Fruit fly (Drosophila melanogaster) whole organism, prepupa: Measurements from ENCODE around the gene idc.

ENCODE experiments used
- Blimp-1 ChIP-seq: fragments of 200-800 bp; sonication (Bioruptor generic); optimal IDR thresholded peaks from 3 replicates; lab custom pipeline; 2017; ENCODE audit warnings: missing biosample characterization, missing genetic modification characterization, mild to moderate bottlenecking, moderate library complexity, missing genetic modification reagents
- CG10631 ChIP-seq: fragments of 200-800 bp; sonication (Bioruptor generic); optimal IDR thresholded peaks from 2 replicates; lab custom pipeline; 2016; ENCODE audit warnings: missing biosample characterization, missing genetic modification characterization
- CG10669 ChIP-seq: fragments of 200-800 bp; sonication (Bioruptor generic); optimal IDR thresholded peaks from 3 replicates; lab custom pipeline; 2018; ENCODE audit warnings: missing biosample characterization, mild to moderate bottlenecking, missing genetic modification characterization, moderate library complexity
- CG11762 ChIP-seq: fragments of 200-800 bp; sonication (Bioruptor generic); optimal IDR thresholded peaks from 3 replicates; lab custom pipeline; 2016; ENCODE audit warnings: missing biosample characterization, missing genetic modification characterization; ENCODE audit not compliant: insufficient read depth
- CG15336 ChIP-seq: fragments of 200-800 bp; sonication (Bioruptor generic); IDR thresholded peaks from 2 replicates; pipeline ENCODE4 v1.3.6; 2022; ENCODE audit warnings: missing biosample characterization, missing genetic modification characterization
- CG1621 ChIP-seq: fragments of 200-800 bp; sonication (Bioruptor generic); optimal IDR thresholded peaks from 3 replicates; lab custom pipeline; 2018; ENCODE audit warnings: missing biosample characterization, mild to moderate bottlenecking, missing genetic modification characterization
- CG3032 ChIP-seq: fragments of 200-800 bp; optimal IDR thresholded peaks from 2 replicates; lab custom pipeline; 2019; ENCODE audit warnings: missing biosample characterization, mild to moderate bottlenecking, missing genetic modification characterization, moderate library complexity
- CG31627 ChIP-seq: fragments of 200-800 bp; sonication (Bioruptor generic); optimal IDR thresholded peaks from 3 replicates; lab custom pipeline; 2016; ENCODE audit warnings: missing biosample characterization, missing genetic modification characterization
- CG32006 ChIP-seq: fragments of 200-800 bp; sonication (Bioruptor generic); optimal IDR thresholded peaks from 3 replicates; lab custom pipeline; 2017; ENCODE audit warnings: missing biosample characterization, mild to moderate bottlenecking, missing genetic modification characterization
- CG4318 ChIP-seq: fragments of 200-800 bp; sonication (Bioruptor generic); optimal IDR thresholded peaks from 3 replicates; lab custom pipeline; 2017; ENCODE audit warnings: missing biosample characterization, mild to moderate bottlenecking, missing genetic modification characterization
- CG6163 ChIP-seq: fragments of 200-800 bp; sonication (Bioruptor generic); IDR thresholded peaks from 3 replicates; pipeline ENCODE4 v1.3.6; 2022; ENCODE audit warnings: missing biosample characterization, missing genetic modification characterization
- CG6276 ChIP-seq: fragments of 200-800 bp; sonication (Bioruptor generic); optimal IDR thresholded peaks from 2 replicates; lab custom pipeline; 2017; ENCODE audit warnings: missing biosample characterization, mild to moderate bottlenecking, missing genetic modification characterization
- CG6792 ChIP-seq: fragments of 200-800 bp; sonication (Bioruptor generic); optimal IDR thresholded peaks from 3 replicates; lab custom pipeline; 2016; ENCODE audit warnings: missing biosample characterization, missing genetic modification characterization
- CG7368 ChIP-seq: fragments of 200-800 bp; sonication (Bioruptor generic); optimal IDR thresholded peaks from 3 replicates; lab custom pipeline; 2016; ENCODE audit warnings: missing biosample characterization, missing genetic modification characterization
- CG8319 ChIP-seq: fragments of 200-800 bp; sonication (Bioruptor generic); optimal IDR thresholded peaks from 3 replicates; lab custom pipeline; 2016; ENCODE audit warnings: missing biosample characterization, missing genetic modification characterization
- CG8632 ChIP-seq: fragments of 200-800 bp; sonication (Bioruptor generic); optimal IDR thresholded peaks from 3 replicates; lab custom pipeline; 2016; ENCODE audit warnings: missing biosample characterization, missing genetic modification characterization
- Eip75B ChIP-seq: fragments of 200-800 bp; sonication (Bioruptor generic); optimal IDR thresholded peaks from 3 replicates; lab custom pipeline; 2016; ENCODE audit warnings: missing biosample characterization, missing genetic modification characterization
- Eip78C ChIP-seq: fragments of 200-800 bp; sonication (Bioruptor generic); peaks from one replicate; lab custom pipeline; 2016; ENCODE audit warnings: missing biosample characterization, missing genetic modification characterization
- Eip93F ChIP-seq: fragments of 200-800 bp; sonication (Bioruptor generic); optimal IDR thresholded peaks from 2 replicates; lab custom pipeline; 2016; ENCODE audit warnings: missing biosample characterization, mild to moderate bottlenecking, missing genetic modification characterization
- Ets21C ChIP-seq: fragments of 200-800 bp; sonication (Bioruptor generic); optimal IDR thresholded peaks from 3 replicates; lab custom pipeline; 2016; ENCODE audit warnings: missing biosample characterization, missing genetic modification characterization
- Ets96B ChIP-seq: fragments of 200-800 bp; optimal IDR thresholded peaks from 2 replicates; lab custom pipeline; 2019; ENCODE audit warnings: missing biosample characterization, mild to moderate bottlenecking, missing genetic modification characterization, moderate library complexity
- Gug ChIP-seq: fragments of 200-800 bp; sonication (Bioruptor generic); IDR thresholded peaks from 2 replicates; pipeline ENCODE4 v1.3.6; 2022; ENCODE audit warnings: missing biosample characterization, missing genetic modification characterization
- Hr38 ChIP-seq: sonication (Bioruptor generic); optimal IDR thresholded peaks from 2 replicates; lab custom pipeline; 2016; ENCODE audit warnings: missing biosample characterization, missing genetic modification characterization
- Hr4 ChIP-seq: fragments of 200-800 bp; sonication (Bioruptor generic); optimal IDR thresholded peaks from 3 replicates; lab custom pipeline; 2016; ENCODE audit warnings: missing biosample characterization, missing genetic modification characterization
- Met ChIP-seq: fragments of 200-800 bp; sonication (Bioruptor generic); optimal IDR thresholded peaks from 3 replicates; lab custom pipeline; 2016; ENCODE audit warnings: missing biosample characterization, missing genetic modification characterization
- OdsH ChIP-seq: fragments of 200-800 bp; sonication (Bioruptor generic); optimal IDR thresholded peaks from 3 replicates; lab custom pipeline; 2016; ENCODE audit warnings: missing biosample characterization, missing genetic modification characterization
- Smox ChIP-seq: fragments of 200-800 bp; sonication (Bioruptor generic); optimal IDR thresholded peaks from 3 replicates; lab custom pipeline; 2016; ENCODE audit warnings: missing biosample characterization, missing genetic modification characterization
- Sox14 ChIP-seq: fragments of 200-800 bp; sonication (Bioruptor generic); optimal IDR thresholded peaks from 3 replicates; lab custom pipeline; 2016; ENCODE audit warnings: missing biosample characterization, missing genetic modification characterization
- Sox15 ChIP-seq: fragments of 200-800 bp; sonication (Bioruptor generic); optimal IDR thresholded peaks from 3 replicates; lab custom pipeline; 2016; ENCODE audit warnings: missing biosample characterization, missing genetic modification characterization
- achi ChIP-seq: fragments of 200-800 bp; sonication (Bioruptor generic); optimal IDR thresholded peaks from 3 replicates; lab custom pipeline; 2016; ENCODE audit warnings: missing biosample characterization, missing genetic modification characterization
- acj6 ChIP-seq: fragments of 200-800 bp; sonication (Bioruptor generic); optimal IDR thresholded peaks from 3 replicates; lab custom pipeline; 2016; ENCODE audit warnings: missing biosample characterization, missing genetic modification characterization
- cyc ChIP-seq: fragments of 200-800 bp; sonication (Bioruptor generic); optimal IDR thresholded peaks from 3 replicates; lab custom pipeline; 2016; ENCODE audit warnings: missing biosample characterization, missing genetic modification characterization
- dac ChIP-seq: fragments of 200-800 bp; sonication (Bioruptor generic); optimal IDR thresholded peaks from 2 replicates; lab custom pipeline; 2017; ENCODE audit warnings: missing biosample characterization, mild to moderate bottlenecking, missing genetic modification characterization
- eg ChIP-seq: fragments of 200-800 bp; sonication (Bioruptor generic); IDR thresholded peaks from 3 replicates; pipeline ENCODE4 v1.3.6; 2022; ENCODE audit warnings: missing biosample characterization, missing genetic modification characterization
- esn ChIP-seq: fragments of 200-800 bp; sonication (Bioruptor generic); optimal IDR thresholded peaks from 2 replicates; lab custom pipeline; 2016; ENCODE audit warnings: missing biosample characterization, mild to moderate bottlenecking, missing genetic modification characterization, moderate library complexity
- fd59A ChIP-seq: fragments of 200-800 bp; sonication (Bioruptor generic); optimal IDR thresholded peaks from 2 replicates; lab custom pipeline; 2017; ENCODE audit warnings: missing biosample characterization, mild to moderate bottlenecking, missing genetic modification characterization, missing genetic modification reagents
- lz ChIP-seq: fragments of 200-800 bp; sonication (Bioruptor generic); optimal IDR thresholded peaks from 3 replicates; lab custom pipeline; 2016; ENCODE audit warnings: missing biosample characterization, missing genetic modification characterization
- net ChIP-seq: fragments of 200-800 bp; sonication (Bioruptor generic); optimal IDR thresholded peaks from 3 replicates; lab custom pipeline; 2016; ENCODE audit warnings: missing biosample characterization, missing genetic modification characterization
- pdm3 ChIP-seq: fragments of 200-800 bp; sonication (Bioruptor generic); optimal IDR thresholded peaks from 3 replicates; lab custom pipeline; 2016; ENCODE audit warnings: missing biosample characterization, missing genetic modification characterization
- salr ChIP-seq, 2 experiments: fragments of 200-800 bp; sonication (Bioruptor generic); optimal IDR thresholded peaks; 3 replicates each; lab custom pipeline; 2016 to 2018; ENCODE audit warnings: missing biosample characterization in 2 of 2, missing genetic modification characterization in 2 of 2, mild to moderate bottlenecking in 1 of 2
- spab ChIP-seq: fragments of 200-800 bp; sonication (Bioruptor generic); optimal IDR thresholded peaks from 2 replicates; lab custom pipeline; 2017; ENCODE audit warnings: missing biosample characterization, mild to moderate bottlenecking, missing genetic modification characterization, missing genetic modification reagents
- ss ChIP-seq, 2 experiments: fragments of 200-800 bp; sonication (Bioruptor generic); optimal IDR thresholded peaks; 2 replicates in 1 of 2; 3 replicates in 1 of 2; lab custom pipeline; 2017 to 2018; ENCODE audit warnings: mild to moderate bottlenecking in 2 of 2, missing biosample characterization in 2 of 2, missing genetic modification characterization in 2 of 2, moderate library complexity in 1 of 2
- svp ChIP-seq: fragments of 200-800 bp; sonication (Bioruptor generic); peaks from one replicate; lab custom pipeline; 2016; ENCODE audit warnings: missing biosample characterization, missing genetic modification characterization
- vri ChIP-seq: fragments of 200-800 bp; sonication (Bioruptor generic); optimal IDR thresholded peaks from 3 replicates; lab custom pipeline; 2016; ENCODE audit warnings: missing biosample characterization, mild to moderate bottlenecking, missing genetic modification characterization

The idc gene

dm6 chr3R:19996433-19996832 is 35.2 kb upstream of the idc start (continued):
- TF ChIP-seq spab (GFP tag; lab: Kevin White, UChicago), result peak; percentile 9
- TF ChIP-seq eg (GFP tag; lab: Robert Waterston, UW), result 0 out of 3 replicates have a peak, but pooled peaks have one; percentile 21
- no peak for TF ChIP-seq CG7368 (GFP tag; lab: Kevin White, UChicago)
- peak; percentile 30 for TF ChIP-seq net (GFP tag; lab: Kevin White, UChicago)
- TF ChIP-seq Eip75B (GFP tag; lab: Kevin White, UChicago), result peak; percentile 12
- TF ChIP-seq CG4318 (GFP tag; lab: Kevin White, UChicago), result peak; percentile 65
- TF ChIP-seq CG32006 (GFP tag; lab: Kevin White, UChicago), result peak; percentile 82

- TF ChIP-seq fd59A (GFP tag; lab: Kevin White, UChicago), result no peak
- TF ChIP-seq svp (GFP tag; lab: Kevin White, UChicago), result no peak
- TF ChIP-seq pdm3 (GFP tag; lab: Kevin White, UChicago), result no peak
- no peak for TF ChIP-seq ss (GFP tag; optimal IDR thresholded peaks at IDR 0.05; lab: Kevin White, UChicago)
- TF ChIP-seq CG10669, result no peak
- TF ChIP-seq CG11762 (GFP tag; lab: Kevin White, UChicago), result no peak
- no peak for TF ChIP-seq CG31627 (GFP tag; lab: Kevin White, UChicago)
- no peak for TF ChIP-seq OdsH (GFP tag; lab: Kevin White, UChicago)
- TF ChIP-seq Eip75B (GFP tag; lab: Kevin White, UChicago), result no peak
- TF ChIP-seq Sox15, result no peak
- no peak for TF ChIP-seq acj6 (GFP tag; lab: Kevin White, UChicago)
- TF ChIP-seq Ets21C, result no peak
- TF ChIP-seq vri (GFP tag; lab: Kevin White, UChicago), result no peak
- TF ChIP-seq salr (GFP tag; optimal IDR thresholded peaks at IDR 0.05; lab: Kevin White, UChicago), result no peak
- TF ChIP-seq esn (GFP tag; lab: Kevin White, UChicago), result no peak
- TF ChIP-seq CG6792 (GFP tag; lab: Kevin White, UChicago), result no peak
- no peak for TF ChIP-seq Met (GFP tag; lab: Kevin White, UChicago)
- no peak for TF ChIP-seq net (GFP tag; lab: Kevin White, UChicago)
- no peak for TF ChIP-seq CG8319 (GFP tag; lab: Kevin White, UChicago)
- TF ChIP-seq Blimp-1, result no peak
These were observed 34.0 kb upstream of the idc start for dm6 chr3R:19997526-19998070.

- TF ChIP-seq cyc (GFP tag; lab: Kevin White, UChicago), result peak; percentile 68
- TF ChIP-seq Smox (GFP tag; lab: Kevin White, UChicago), result peak; percentile 55
- peak; percentile 20 to 51 for TF ChIP-seq ss (GFP tag; optimal IDR thresholded peaks at IDR 0.05; lab: Kevin White, UChicago)
- TF ChIP-seq CG3032 (tag; lab: Kevin White, UChicago), result peak; percentile 62
- peak; percentile 69 for TF ChIP-seq CG31627 (GFP tag; lab: Kevin White, UChicago)
- peak; percentile 34 for TF ChIP-seq spab (GFP tag; lab: Kevin White, UChicago)
- TF ChIP-seq Eip93F (GFP tag; lab: Kevin White, UChicago), result no peak
- TF ChIP-seq CG10631 (GFP tag; lab: Kevin White, UChicago), result peak; percentile 68
- peak; percentile 63 for TF ChIP-seq Ets96B
- TF ChIP-seq CG8632 (GFP tag; lab: Kevin White, UChicago), result peak; percentile 57
- peak; percentile 19 for TF ChIP-seq CG4318 (GFP tag; lab: Kevin White, UChicago)
- TF ChIP-seq eg (GFP tag; lab: Robert Waterston, UW), result peak; percentile 77
- TF ChIP-seq Sox14, result peak; percentile 80
- TF ChIP-seq CG1621, result peak; percentile 57
- no peak for TF ChIP-seq Hr38
- TF ChIP-seq vri (GFP tag; lab: Kevin White, UChicago), result peak; percentile 40
- TF ChIP-seq Ets21C, result peak; percentile 40
- peak; percentile 85 for TF ChIP-seq CG6163 (GFP tag; lab: Robert Waterston, UW)
- TF ChIP-seq Gug (GFP tag; lab: Robert Waterston, UW), result peak; percentile 74
- peak; percentile 66 for TF ChIP-seq net (GFP tag; lab: Kevin White, UChicago)
- TF ChIP-seq CG6276, result peak; percentile 54
- TF ChIP-seq Eip75B (GFP tag; lab: Kevin White, UChicago), result peak; percentile 62
- TF ChIP-seq fd59A (GFP tag; lab: Kevin White, UChicago), result peak; percentile 52
- peak; percentile 37 for TF ChIP-seq Sox15
- peak; percentile 78 for TF ChIP-seq pdm3 (GFP tag; lab: Kevin White, UChicago)
- TF ChIP-seq Eip78C (GFP tag; lab: Kevin White, UChicago), result peak; percentile 87
- peak; percentile 75 for TF ChIP-seq CG15336 (GFP tag; lab: Robert Waterston, UW)
- TF ChIP-seq CG32006 (GFP tag; lab: Kevin White, UChicago), result peak; percentile 72
- peak; percentile 77 for TF ChIP-seq acj6 (GFP tag; lab: Kevin White, UChicago)
- peak; percentile 77 for TF ChIP-seq achi (GFP tag; lab: Kevin White, UChicago)
- TF ChIP-seq CG11762 (GFP tag; lab: Kevin White, UChicago), result peak; percentile 10
- peak; percentile 62 for TF ChIP-seq lz (GFP tag; lab: Kevin White, UChicago)
- TF ChIP-seq CG10669, result peak; percentile 66
- TF ChIP-seq esn (GFP tag; lab: Kevin White, UChicago), result peak; percentile 68
- TF ChIP-seq svp (GFP tag; lab: Kevin White, UChicago), result peak; percentile 73
- peak; percentile 33 for TF ChIP-seq dac (GFP tag; lab: Kevin White, UChicago)
- TF ChIP-seq Hr4, result peak; percentile 72
These were observed 33.2 kb upstream of the idc start for dm6 chr3R:19998418-19998817.
